Fruit fly (Drosophila melanogaster) whole organism: ENCODE results near the gene CG13949.

Experiments used
- CG8478 ChIP-seq: fragments of >200 bp; optimal IDR thresholded peaks from 2 replicates; lab custom pipeline; 2018; ENCODE audit warnings: inconsistent platforms
- Dll ChIP-seq: fragments of >200 bp; optimal IDR thresholded peaks from 2 replicates; lab custom pipeline; 2017
- EcR ChIP-seq, 2 experiments: fragments of >200 bp; optimal IDR thresholded peaks; 2 replicates each; lab custom pipeline; 2017; ENCODE audit warnings: missing biosample characterization in 2 of 2, missing genetic modification characterization in 2 of 2, missing genetic modification reagents in 2 of 2
- pan ChIP-seq: fragments of >200 bp; optimal IDR thresholded peaks from 2 replicates; lab custom pipeline; 2017
- psq ChIP-seq: fragments of >200 bp; optimal IDR thresholded peaks from 2 replicates; lab custom pipeline; 2017
- usp ChIP-seq: fragments of >200 bp; optimal IDR thresholded peaks from 2 replicates; lab custom pipeline; 2017; ENCODE audit warnings: missing biosample characterization, missing genetic modification characterization, mixed read lengths

Gene CG13949

DNA sequence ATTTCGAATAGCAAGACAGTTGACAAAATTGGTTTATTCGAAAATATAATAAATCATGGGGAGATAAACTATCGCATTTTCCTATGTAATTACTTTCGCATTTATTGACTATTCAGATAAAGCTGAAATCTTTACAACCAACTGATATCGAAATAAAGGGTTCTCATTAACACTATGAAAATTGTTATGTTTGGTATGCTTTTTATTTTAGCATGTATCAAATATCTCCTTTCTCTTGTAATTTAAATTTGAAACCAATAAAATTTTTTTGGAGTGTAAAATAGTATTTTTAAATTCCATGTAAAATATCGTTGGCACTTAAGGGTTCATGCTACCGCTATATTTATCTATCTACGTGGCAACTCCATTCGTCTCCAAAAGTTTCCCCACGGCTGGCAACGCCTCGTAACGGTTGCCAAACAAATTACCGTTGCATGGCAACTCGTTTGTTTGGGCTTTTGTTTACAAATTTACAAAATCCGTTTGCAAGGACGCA is at the start of gene CG13949:
Gene CG13949, plus strand, starts transcription at position 286 of the 496 bp plus-strand sequence.
- TF ChIP-seq EcR (GFP tag; optimal IDR thresholded peaks at IDR 0.05; lab: Kevin White, UChicago), result no peak
- no peak for TF ChIP-seq usp (GFP tag; lab: Kevin White, UChicago)
- no peak for TF ChIP-seq CG8478 (lab: Kevin White, UChicago)
- TF ChIP-seq pan (lab: Kevin White, UChicago), result no peak
- no peak for TF ChIP-seq psq
- no peak for TF ChIP-seq Dll (lab: Kevin White, UChicago)

- TF ChIP-seq psq (no peak), pan (lab: Kevin White, UChicago) (no peak), Dll (lab: Kevin White, UChicago) (no peak), EcR (GFP tag; optimal IDR thresholded peaks at IDR 0.05; lab: Kevin White, UChicago) (no peak), CG8478 (lab: Kevin White, UChicago) (no peak), usp (GFP tag; lab: Kevin White, UChicago) (no peak)
Measured at dm6 chr2L:810277-810676, 44.9 kb upstream of the CG13949 start, which contains the start of gene Nnf1b. Gene Nnf1b, plus strand, starts transcription at chr2L:810577.

DNA sequence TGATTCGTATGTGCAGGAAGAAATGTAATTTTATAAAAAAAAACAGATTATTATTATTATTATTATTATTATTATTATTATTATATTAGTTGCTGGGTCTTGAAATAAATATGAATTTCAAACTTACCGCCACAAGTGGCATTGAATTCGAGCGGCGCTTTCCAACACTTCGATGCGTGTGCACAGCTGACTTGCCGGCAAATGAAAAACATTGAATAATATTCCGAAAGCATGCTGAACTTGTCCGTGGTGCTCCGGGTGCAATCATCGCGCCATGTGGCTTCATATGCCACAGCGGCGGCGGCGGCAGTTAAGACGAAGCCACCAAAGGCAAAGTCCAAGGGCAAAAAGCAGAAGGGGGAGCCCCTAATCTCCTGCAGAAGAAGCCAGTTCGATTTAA is 43.7 kb upstream of the CG13949 start, which contains the start of gene Dbp21E2:
Gene Dbp21E2, plus strand, starts transcription at position 180 of the 400 bp plus-strand sequence.
- TF ChIP-seq EcR (GFP tag; optimal IDR thresholded peaks at IDR 0.05; lab: Kevin White, UChicago) (no peak), CG8478 (lab: Kevin White, UChicago) (no peak), Dll (lab: Kevin White, UChicago) (no peak), pan (lab: Kevin White, UChicago) (no peak), psq (no peak), usp (GFP tag; lab: Kevin White, UChicago) (no peak)

DNA sequence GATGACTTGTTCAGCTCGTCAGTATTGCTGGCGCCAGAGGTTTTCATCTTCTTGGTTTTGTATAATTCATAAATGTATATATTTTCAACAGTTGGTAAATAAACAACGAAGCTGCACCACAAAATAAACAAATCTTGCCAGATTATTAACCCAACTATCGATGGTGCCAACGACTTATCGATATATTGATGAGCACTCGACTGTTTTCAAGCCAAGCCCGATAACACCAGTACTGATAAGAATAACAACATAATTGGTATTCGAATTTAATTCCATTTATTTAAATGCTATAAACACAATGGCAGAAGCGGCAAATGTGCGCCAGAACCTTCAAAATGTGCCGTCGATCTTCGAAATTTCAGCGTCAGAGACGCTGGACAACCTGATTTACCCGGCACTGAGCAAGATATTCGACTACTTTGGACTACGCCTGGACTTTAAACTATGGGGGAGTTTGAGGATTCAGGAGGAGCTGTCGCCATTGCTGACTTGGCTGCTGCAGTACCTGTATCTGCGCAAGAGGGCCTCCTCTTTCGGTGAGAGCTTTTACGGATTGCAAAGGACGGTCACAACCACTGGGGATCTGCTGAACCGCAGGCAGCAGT is 39.2 kb upstream of the CG13949 start, which contains the start of the genes Saf6 and Pex12:
Gene Saf6, minus strand, starts transcription at position 166 of the 605 bp plus-strand sequence.
Gene Pex12, plus strand, starts transcription at position 209 of the 605 bp plus-strand sequence.
- TF ChIP-seq pan (lab: Kevin White, UChicago) (no peak), Dll (lab: Kevin White, UChicago) (no peak), psq (no peak)

DNA sequence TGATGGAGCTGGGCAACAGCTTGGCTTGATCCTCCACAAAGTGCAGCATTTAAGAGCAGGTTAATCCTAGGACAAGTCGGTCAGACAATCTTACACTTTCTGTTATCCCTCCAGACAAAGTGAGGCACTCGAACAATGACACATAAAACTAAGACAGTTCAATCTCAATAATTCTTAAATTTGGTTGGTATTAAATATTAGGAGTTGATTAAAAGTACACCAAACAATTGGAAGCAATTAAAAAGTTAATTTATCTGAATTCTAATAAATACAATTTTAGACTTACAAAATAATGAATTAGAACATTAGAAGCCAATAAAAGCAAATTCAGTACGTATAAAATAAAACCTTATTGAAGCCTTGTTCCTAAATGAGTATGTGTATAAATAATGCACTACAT is 37.3 kb upstream of the CG13949 start, which contains the start of gene CG15880:
Gene CG15880, minus strand, starts transcription at position 101 of the 400 bp plus-strand sequence.
- TF ChIP-seq EcR (GFP tag; optimal IDR thresholded peaks at IDR 0.05; lab: Kevin White, UChicago) (no peak), psq (no peak), CG8478 (lab: Kevin White, UChicago) (no peak), Dll (lab: Kevin White, UChicago) (no peak), usp (GFP tag; lab: Kevin White, UChicago) (no peak), pan (lab: Kevin White, UChicago) (no peak)

dm6 chr2L:819315-820032 is 35.7 kb upstream of the CG13949 start, which contains the start of the genes PGAP2 and Clp:
Gene PGAP2, minus strand, starts transcription at chr2L:819508.
Gene Clp, plus strand, starts transcription at chr2L:819964.
- TF ChIP-seq psq (no peak), CG8478 (lab: Kevin White, UChicago) (no peak), usp (GFP tag; lab: Kevin White, UChicago) (no peak), pan (lab: Kevin White, UChicago) (no peak)

dm6 chr2L:821242-821985 is 33.7 kb upstream of the CG13949 start, which contains the start of gene CG3662:
Gene CG3662, plus strand, starts transcription at chr2L:821289.
- TF ChIP-seq pan (lab: Kevin White, UChicago), result no peak
- no peak for TF ChIP-seq CG8478 (lab: Kevin White, UChicago)
- TF ChIP-seq Dll (lab: Kevin White, UChicago), result no peak
- no peak for TF ChIP-seq usp (GFP tag; lab: Kevin White, UChicago)

DNA sequence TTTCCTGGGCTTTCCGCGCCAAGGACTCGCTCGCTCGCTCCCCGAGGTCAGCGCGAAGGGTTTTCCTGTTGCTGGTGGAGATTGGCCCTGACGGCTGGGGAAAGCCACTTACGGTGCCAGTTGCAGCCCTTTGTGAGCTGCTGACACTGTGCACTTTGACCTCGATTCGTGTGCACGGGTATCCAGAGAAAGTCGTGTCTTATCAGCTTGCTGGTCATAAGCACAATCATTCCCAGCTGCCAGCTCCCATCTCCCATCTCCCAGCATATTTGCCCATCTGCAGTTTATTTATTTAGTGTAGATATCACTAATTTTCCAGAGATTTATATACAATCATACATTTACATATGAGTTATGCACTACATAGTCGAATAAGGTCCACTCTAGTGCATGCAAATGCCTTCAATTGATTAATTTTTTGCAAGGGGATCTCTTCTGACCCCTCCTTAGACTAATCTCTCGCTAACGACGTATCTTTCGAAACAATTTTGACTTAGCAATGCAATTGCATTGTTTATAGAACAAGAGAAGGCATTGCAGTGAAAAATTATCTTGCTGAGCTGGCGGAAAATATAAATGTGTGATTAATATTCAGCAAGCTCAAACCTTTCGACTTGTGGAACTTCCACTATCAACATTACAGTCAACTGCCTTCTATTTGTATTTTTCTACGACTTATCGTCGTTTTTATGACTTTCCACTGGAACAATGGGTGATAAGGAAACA is 33.0 kb upstream of the CG13949 start:
- TF ChIP-seq psq (no peak), CG8478 (lab: Kevin White, UChicago) (no peak), Dll (lab: Kevin White, UChicago) (no peak)

DNA sequence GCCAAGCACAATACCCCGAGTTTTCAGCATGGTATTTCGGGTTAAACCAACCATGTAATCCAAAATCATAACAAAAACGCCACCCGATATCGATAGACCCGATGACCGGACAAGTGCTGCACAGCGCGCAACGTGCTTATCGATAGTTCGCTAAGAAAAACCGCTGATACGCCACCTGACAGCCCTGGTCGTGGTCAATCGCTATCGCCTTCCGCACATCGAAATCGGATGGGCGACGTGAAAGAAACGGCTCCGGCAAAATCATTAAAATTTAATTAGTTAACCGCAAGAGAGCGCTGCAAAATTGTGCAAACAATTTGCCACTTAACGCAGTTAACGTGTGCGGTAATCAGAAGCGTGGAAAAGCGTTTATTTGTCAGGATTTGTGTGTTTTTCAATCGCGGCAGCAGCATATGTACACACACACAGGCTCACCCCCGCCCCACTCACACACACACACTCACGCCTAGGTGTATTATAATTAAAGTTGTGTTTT is 29.3 kb upstream of the CG13949 start, which contains the start of the genes CG3862 and dock:
Gene CG3862, minus strand, starts transcription at position 94 of the 496 bp plus-strand sequence.
Gene dock, plus strand, starts transcription at position 202 of the 496 bp plus-strand sequence.
- TF ChIP-seq usp (GFP tag; lab: Kevin White, UChicago) (no peak), Dll (lab: Kevin White, UChicago) (no peak), psq (no peak), pan (lab: Kevin White, UChicago) (no peak), EcR (GFP tag; optimal IDR thresholded peaks at IDR 0.05; lab: Kevin White, UChicago) (no peak), CG8478 (lab: Kevin White, UChicago) (no peak)

DNA sequence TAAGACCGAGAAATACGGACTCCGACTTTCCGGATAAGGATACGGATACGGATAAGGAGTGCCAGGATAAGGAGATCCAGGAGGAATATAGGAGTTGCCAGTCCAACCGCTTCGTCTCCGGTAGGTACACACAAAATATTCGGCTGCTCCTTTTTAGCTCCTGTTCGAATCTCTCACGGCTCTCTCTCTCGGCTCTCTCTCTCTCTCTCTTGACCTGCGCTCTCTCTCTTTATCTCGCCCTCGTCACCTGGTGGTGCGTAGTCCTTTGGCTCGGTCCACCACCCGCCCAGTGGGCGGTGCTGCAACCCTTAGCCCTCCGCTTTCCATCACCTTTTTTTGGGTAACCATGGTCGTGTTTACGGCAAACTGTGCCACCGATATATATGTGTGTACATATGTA is 28.7 kb upstream of the CG13949 start:
- TF ChIP-seq pan (lab: Kevin White, UChicago) (no peak), Dll (lab: Kevin White, UChicago) (peak; percentile 46), psq (no peak), EcR (GFP tag; optimal IDR thresholded peaks at IDR 0.05; lab: Kevin White, UChicago) (no peak)
